Worm (Caenorhabditis elegans) whole organism, young adult: ENCODE data around the gene arrd-25.

Experiments
- F57A8.1 ChIP-seq: fragments of 200-800 bp; sonication (Bioruptor generic); optimal IDR thresholded peaks from 2 replicates; lab custom pipeline; 2018; ENCODE audit warnings: mild to moderate bottlenecking, missing genetic modification characterization, moderate library complexity, missing compliant biosample characterization
- Y79H2A.3 ChIP-seq: fragments of 200-800 bp; sonication (Bioruptor generic); conservative IDR thresholded peaks from 2 replicates; pipeline ENCODE4 v1.3.6; 2022; ENCODE audit warnings: missing genetic modification reagents, missing genetic modification characterization, missing compliant biosample characterization
- ZK185.1 ChIP-seq: sonication (generic microtip); optimal IDR thresholded peaks from 2 replicates; lab custom pipeline; 2016; ENCODE audit warnings: mild to moderate bottlenecking, missing genetic modification characterization, missing compliant biosample characterization; ENCODE audit not compliant: poor library complexity, severe bottlenecking
- atf-7 ChIP-seq: sonication (generic microtip); optimal IDR thresholded peaks from 2 replicates; lab custom pipeline; 2017; ENCODE audit warnings: mild to moderate bottlenecking, missing genetic modification characterization, missing compliant biosample characterization
- athp-1 ChIP-seq: sonication (generic microtip); optimal IDR thresholded peaks from 2 replicates; lab custom pipeline; 2017; ENCODE audit warnings: mild to moderate bottlenecking, missing genetic modification characterization, missing compliant biosample characterization
- attf-3 ChIP-seq: fragments of 200-800 bp; sonication (Bioruptor generic); conservative IDR thresholded peaks from 2 replicates; pipeline ENCODE4 v1.3.6; 2022; ENCODE audit warnings: missing genetic modification reagents, missing genetic modification characterization, missing compliant biosample characterization
- bed-1 ChIP-seq: fragments of 200-800 bp; sonication (Bioruptor generic); IDR thresholded peaks from 2 replicates; pipeline ENCODE4 v1.3.6; 2022; ENCODE audit warnings: missing genetic modification reagents, missing genetic modification characterization, missing compliant biosample characterization
- ccch-3 ChIP-seq: fragments of 200-800 bp; sonication (Bioruptor generic); optimal IDR thresholded peaks from 2 replicates; lab custom pipeline; 2018; ENCODE audit warnings: mild to moderate bottlenecking, missing genetic modification characterization, missing compliant biosample characterization
- cebp-1 ChIP-seq, 2 experiments: fragments of 200-800 bp in 1 of 2; sonication (Bioruptor generic) in 1 of 2; sonication (generic microtip) in 1 of 2; IDR thresholded peaks in 1 of 2; optimal IDR thresholded peaks in 1 of 2; 2 replicates each; pipeline versions ENCODE4 v1.3.6 to Lab custom; 2017 to 2022; ENCODE audit warnings: missing compliant biosample characterization in 2 of 2, missing genetic modification characterization in 2 of 2, mild to moderate bottlenecking in 1 of 2, missing genetic modification reagents in 1 of 2, moderate library complexity in 1 of 2
- ceh-58 ChIP-seq: fragments of 200-800 bp; sonication (Bioruptor generic); IDR thresholded peaks from 2 replicates; pipeline ENCODE4 v1.3.6; 2022; ENCODE audit warnings: missing genetic modification characterization, missing compliant biosample characterization
- ceh-79 ChIP-seq: sonication (generic microtip); optimal IDR thresholded peaks from 2 replicates; lab custom pipeline; 2017; ENCODE audit warnings: mild to moderate bottlenecking, missing genetic modification characterization, missing compliant biosample characterization
- chd-7 ChIP-seq: sonication (generic microtip); optimal IDR thresholded peaks from 2 replicates; lab custom pipeline; 2016; ENCODE audit warnings: mild to moderate bottlenecking, missing genetic modification characterization, moderate library complexity, missing compliant biosample characterization
- dpl-1 ChIP-seq: fragments of 150-350 bp; optimal IDR thresholded peaks from 2 replicates; lab custom pipeline; 2014; ENCODE audit warnings: missing biosample characterization, missing genetic modification reagents, missing genetic modification characterization
- egl-18 ChIP-seq: fragments of 200-800 bp; sonication (Bioruptor generic); IDR thresholded peaks from 2 replicates; pipeline ENCODE4 v1.3.6; 2022; ENCODE audit warnings: missing genetic modification reagents, missing genetic modification characterization, missing compliant biosample characterization
- egrh-3 ChIP-seq: fragments of 200-800 bp; sonication (Bioruptor generic); IDR thresholded peaks from 2 replicates; pipeline ENCODE4 v1.3.6; 2022; ENCODE audit warnings: missing genetic modification reagents, missing genetic modification characterization, missing compliant biosample characterization
- ets-4 ChIP-seq: fragments of 200-800 bp; sonication (Bioruptor generic); optimal IDR thresholded peaks from 2 replicates; lab custom pipeline; 2018; ENCODE audit warnings: mild to moderate bottlenecking, missing genetic modification characterization, missing compliant biosample characterization
- hrde-1 ChIP-seq: sonication (generic microtip); optimal IDR thresholded peaks from 2 replicates; lab custom pipeline; 2016; ENCODE audit warnings: missing genetic modification characterization, mild to moderate bottlenecking, missing compliant biosample characterization, moderate library complexity, missing genotype, missing genetic modification reagents, borderline replicate concordance
- let-526 ChIP-seq: fragments of 200-800 bp; sonication (Bioruptor generic); IDR thresholded peaks from 2 replicates; pipeline ENCODE4 v1.3.6; 2022; ENCODE audit warnings: missing genetic modification reagents, missing genetic modification characterization, missing compliant biosample characterization
- lin-26 ChIP-seq: fragments of 200-800 bp; sonication (Bioruptor generic); IDR thresholded peaks from 2 replicates; pipeline ENCODE4 v1.3.6; 2022; ENCODE audit warnings: missing genetic modification reagents, missing genetic modification characterization, missing compliant biosample characterization
- lsl-1 ChIP-seq: fragments of 200-800 bp; sonication (Bioruptor generic); optimal IDR thresholded peaks from 2 replicates; lab custom pipeline; 2018; ENCODE audit warnings: mild to moderate bottlenecking, missing genetic modification characterization, moderate library complexity, missing compliant biosample characterization
- lsy-27 ChIP-seq: sonication (generic microtip); optimal IDR thresholded peaks from 2 replicates; lab custom pipeline; 2017; ENCODE audit warnings: missing genetic modification characterization, mild to moderate bottlenecking, missing compliant biosample characterization, antibody characterized with exemption, missing genotype, borderline replicate concordance; ENCODE audit not compliant: insufficient read depth
- madf-3 ChIP-seq: fragments of 200-800 bp; sonication (Bioruptor generic); IDR thresholded peaks from 2 replicates; pipeline ENCODE4 v1.3.6; 2022; ENCODE audit warnings: missing genetic modification reagents, missing genetic modification characterization, missing compliant biosample characterization
- madf-8 ChIP-seq: fragments of 200-800 bp; sonication (Bioruptor generic); conservative IDR thresholded peaks from 2 replicates; pipeline ENCODE4 v1.3.6; 2022; ENCODE audit warnings: missing genetic modification reagents, missing genetic modification characterization, missing compliant biosample characterization
- mel-28 ChIP-seq: sonication (generic microtip); optimal IDR thresholded peaks from 2 replicates; lab custom pipeline; 2016; ENCODE audit warnings: borderline replicate concordance, mild to moderate bottlenecking, missing genetic modification characterization, missing compliant biosample characterization
- nhr-80 ChIP-seq: sonication (generic microtip); optimal IDR thresholded peaks from 2 replicates; lab custom pipeline; 2016; ENCODE audit warnings: missing genetic modification characterization, missing compliant biosample characterization
- rcor-1 ChIP-seq: fragments of 200-800 bp; sonication (Bioruptor generic); IDR thresholded peaks from 2 replicates; pipeline ENCODE4 v1.3.6; 2022; ENCODE audit warnings: missing genetic modification reagents, missing genetic modification characterization, missing compliant biosample characterization
- rpc-1 ChIP-seq, 2 experiments: fragments of 150-350 bp in 1 of 2; sonication (generic microtip) in 1 of 2; optimal IDR thresholded peaks; 2 replicates each; lab custom pipeline; 2014 to 2018; ENCODE audit warnings: missing biosample characterization in 1 of 2, missing genetic modification characterization in 1 of 2, missing genetic modification reagents in 1 of 2, missing genotype in 1 of 2
- sdz-38 ChIP-seq: sonication (generic microtip); optimal IDR thresholded peaks from 2 replicates; lab custom pipeline; 2016; ENCODE audit warnings: missing genotype, missing genetic modification characterization, missing compliant biosample characterization
- snpc-1.1 ChIP-seq: sonication (generic microtip); optimal IDR thresholded peaks from 2 replicates; lab custom pipeline; 2017; ENCODE audit warnings: missing genetic modification characterization, mild to moderate bottlenecking, missing compliant biosample characterization, antibody characterized with exemption, moderate library complexity, missing genotype, missing genetic modification reagents; ENCODE audit not compliant: insufficient read depth
- snpc-1.3 ChIP-seq: sonication (generic microtip); optimal IDR thresholded peaks from 2 replicates; lab custom pipeline; 2017; ENCODE audit warnings: missing genetic modification characterization, mild to moderate bottlenecking, missing compliant biosample characterization, antibody characterized with exemption, moderate library complexity, missing genotype, missing genetic modification reagents; ENCODE audit not compliant: insufficient read depth
- snpc-3.4 ChIP-seq: sonication (generic microtip); optimal IDR thresholded peaks from 2 replicates; lab custom pipeline; 2017; ENCODE audit warnings: missing genetic modification characterization, mild to moderate bottlenecking, missing compliant biosample characterization, antibody characterized with exemption, moderate library complexity, missing genotype, missing genetic modification reagents
- somi-1 ChIP-seq: fragments of 200-800 bp; sonication (Bioruptor generic); optimal IDR thresholded peaks from 2 replicates; lab custom pipeline; 2018; ENCODE audit warnings: mild to moderate bottlenecking, missing genetic modification characterization, missing compliant biosample characterization
- sptf-2 ChIP-seq: fragments of 200-800 bp; sonication (Bioruptor generic); optimal IDR thresholded peaks from 2 replicates; lab custom pipeline; 2018; ENCODE audit warnings: mild to moderate bottlenecking, missing genetic modification characterization, missing compliant biosample characterization
- tbp1 ChIP-seq: fragments of 200-800 bp; sonication (Bioruptor generic); optimal IDR thresholded peaks from 2 replicates; lab custom pipeline; 2018; ENCODE audit warnings: mild to moderate bottlenecking, missing genetic modification characterization, missing compliant biosample characterization
- tlf-1 ChIP-seq: fragments of 200-800 bp; sonication (Bioruptor generic); optimal IDR thresholded peaks from 2 replicates; lab custom pipeline; 2018; ENCODE audit warnings: mild to moderate bottlenecking, missing genetic modification characterization, missing compliant biosample characterization
- unc-130 ChIP-seq: sonication (generic microtip); optimal IDR thresholded peaks from 2 replicates; lab custom pipeline; 2016; ENCODE audit warnings: missing genetic modification reagents, missing genetic modification characterization, missing compliant biosample characterization
- unc-62 ChIP-seq: fragments of 150-350 bp; optimal IDR thresholded peaks from 2 replicates; lab custom pipeline; 2014; ENCODE audit warnings: missing biosample characterization, missing genetic modification reagents, missing genetic modification characterization
- zfh-2 ChIP-seq: fragments of 200-800 bp; sonication (Bioruptor generic); conservative IDR thresholded peaks from 2 replicates; pipeline ENCODE4 v1.3.6; 2022; ENCODE audit warnings: missing genetic modification reagents, missing genetic modification characterization, missing compliant biosample characterization
- zim-3 ChIP-seq: sonication (generic microtip); optimal IDR thresholded peaks from 2 replicates; lab custom pipeline; 2017; ENCODE audit warnings: mild to moderate bottlenecking, missing genetic modification characterization, moderate library complexity, missing compliant biosample characterization
- ztf-18 ChIP-seq: sonication (generic microtip); optimal IDR thresholded peaks from 2 replicates; lab custom pipeline; 2016; ENCODE audit warnings: missing genotype, mild to moderate bottlenecking, missing genetic modification characterization, missing compliant biosample characterization
- ztf-22 ChIP-seq: fragments of 200-800 bp; sonication (Bioruptor generic); optimal IDR thresholded peaks from 2 replicates; lab custom pipeline; 2018; ENCODE audit warnings: mild to moderate bottlenecking, missing genetic modification characterization, moderate library complexity, missing compliant biosample characterization
- ztf-25 ChIP-seq: fragments of 200-800 bp; sonication (Bioruptor generic); IDR thresholded peaks from 2 replicates; pipeline ENCODE4 v1.3.6; 2022; ENCODE audit warnings: missing genetic modification reagents, missing genetic modification characterization, missing compliant biosample characterization
- ztf-26 ChIP-seq: sonication (generic microtip); optimal IDR thresholded peaks from 2 replicates; lab custom pipeline; 2017; ENCODE audit warnings: missing genetic modification characterization, missing compliant biosample characterization
- ztf-28 ChIP-seq: fragments of 200-800 bp; sonication (Bioruptor generic); IDR thresholded peaks from 2 replicates; pipeline ENCODE4 v1.3.6; 2022; ENCODE audit warnings: missing genetic modification reagents, missing genetic modification characterization, missing compliant biosample characterization

arrd-25 gene

DNA sequence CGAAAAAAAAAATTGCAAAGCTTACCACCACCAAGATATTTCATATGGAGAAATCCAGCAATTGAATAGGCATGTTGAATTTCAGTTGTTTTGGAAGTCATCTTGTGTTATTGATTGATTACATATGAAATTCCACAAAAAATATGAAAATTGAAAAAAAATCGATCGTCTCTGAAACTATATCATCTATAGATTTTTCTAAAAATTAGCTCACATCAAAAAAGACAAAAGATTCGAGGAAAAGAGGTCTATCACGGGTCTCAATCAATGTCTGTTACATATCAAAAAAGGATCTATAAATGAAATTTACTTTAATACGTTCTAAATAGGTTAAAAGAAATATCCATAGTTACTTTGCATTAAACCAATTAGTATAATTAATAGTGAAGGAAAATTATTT lies 21.2 kb upstream of the arrd-25 start, which contains the start of gene tbc-19:
Gene tbc-19 (minus strand): TSS at position 101 of the 400 bp plus-strand sequence.
- TF ChIP-seq snpc-3.4 (tag; lab: Kevin White, UChicago) = no peak
- TF ChIP-seq snpc-1.3 (tag; lab: Kevin White, UChicago) = no peak
- TF ChIP-seq somi-1 (GFP tag; lab: Kevin White, UChicago) = no peak
- TF ChIP-seq egrh-3 (GFP tag; lab: Robert Waterston, UW) = no peak
- TF ChIP-seq ets-4 = no peak
- no peak for TF ChIP-seq dpl-1
- TF ChIP-seq sptf-2 (GFP tag; lab: Kevin White, UChicago) = no peak
- no peak for TF ChIP-seq sdz-38 (tag; lab: Kevin White, UChicago)
- TF ChIP-seq F57A8.1 (GFP tag; lab: Kevin White, UChicago) = no peak
- no peak for TF ChIP-seq ztf-26 (tag; lab: Kevin White, UChicago)
- no peak for TF ChIP-seq ceh-79 (tag; lab: Kevin White, UChicago)
- no peak for TF ChIP-seq lin-26 (GFP tag; lab: Robert Waterston, UW)
- no peak for TF ChIP-seq Y79H2A.3 (GFP tag; lab: Robert Waterston, UW)
- TF ChIP-seq snpc-1.1 (tag; lab: Kevin White, UChicago) = no peak
- no peak for TF ChIP-seq rpc-1 (optimal IDR thresholded peaks at IDR 0.05; lab: Kevin White, UChicago)
- no peak for TF ChIP-seq rpc-1 (tag; optimal IDR thresholded peaks at IDR 0.05; lab: Kevin White, UChicago)
- no peak for TF ChIP-seq madf-8 (GFP tag; lab: Robert Waterston, UW)
- no peak for TF ChIP-seq egl-18 (GFP tag; lab: Robert Waterston, UW)
- TF ChIP-seq madf-3 (GFP tag; lab: Robert Waterston, UW) = no peak
- TF ChIP-seq athp-1 (tag; lab: Kevin White, UChicago) = no peak
- no peak for TF ChIP-seq tbp1

- TF ChIP-seq lsl-1 (no peak), lsy-27 (no peak), zim-3 (no peak), ztf-25 (GFP tag; lab: Robert Waterston, UW) (no peak), attf-3 (GFP tag; lab: Robert Waterston, UW) (no peak), bed-1 (no peak), ztf-26 (tag; lab: Kevin White, UChicago) (no peak), ztf-22 (no peak)
Observed at ce11 chrX:14015366-14015765, 18.2 kb upstream of the arrd-25 start, which contains the start of gene C04C11.25. Gene C04C11.25, minus strand, starts transcription at chrX:14015466.

- peak; percentile 44; the same call in 1 of the 2 replicates for TF ChIP-seq let-526
- peak; percentile 44; the same call in 1 of the 2 replicates for TF ChIP-seq cebp-1 (GFP tag; IDR thresholded peaks at IDR 0.05; lab: Robert Waterston, UW)
- TF ChIP-seq cebp-1 (tag; optimal IDR thresholded peaks at IDR 0.05; lab: Kevin White, UChicago) = peak; percentile 77
- TF ChIP-seq tlf-1 (GFP tag; lab: Kevin White, UChicago) = peak; percentile 56
- peak; percentile 54 for TF ChIP-seq ztf-18 (tag; lab: Kevin White, UChicago)
- no peak for TF ChIP-seq F57A8.1 (GFP tag; lab: Kevin White, UChicago)
- TF ChIP-seq unc-130 (GFP tag; lab: Kevin White, UChicago) = peak; percentile 31
- TF ChIP-seq ceh-79 (tag; lab: Kevin White, UChicago) = peak; percentile 51
- peak; percentile 9 for TF ChIP-seq mel-28 (tag; lab: Kevin White, UChicago)
- peak; percentile 41 for TF ChIP-seq nhr-80
- TF ChIP-seq unc-62 (GFP tag; lab: Kevin White, UChicago) = no peak
- peak; percentile 38; the same call in 1 of the 2 replicates for TF ChIP-seq ztf-28 (GFP tag; lab: Robert Waterston, UW)
- peak; percentile 84 for TF ChIP-seq rcor-1 (GFP tag; lab: Robert Waterston, UW)
- no peak for TF ChIP-seq ceh-58 (GFP tag; lab: Robert Waterston, UW)
- no peak for TF ChIP-seq ccch-3 (GFP tag; lab: Kevin White, UChicago)
- TF ChIP-seq ZK185.1 (tag; lab: Kevin White, UChicago) = peak; percentile 74
- TF ChIP-seq chd-7 (tag; lab: Kevin White, UChicago) = peak; percentile 87
- TF ChIP-seq atf-7 (tag; lab: Kevin White, UChicago) = peak; percentile 75
- TF ChIP-seq hrde-1 = peak; percentile 67
- peak; percentile 82 for TF ChIP-seq snpc-3.4 (tag; lab: Kevin White, UChicago)
- TF ChIP-seq egrh-3 (GFP tag; lab: Robert Waterston, UW) = no peak; the same call in 1 of the 2 replicates
- no peak for TF ChIP-seq zfh-2 (GFP tag; lab: Robert Waterston, UW)
Observed at ce11 chrX:14015808-14016207, 17.8 kb upstream of the arrd-25 start.
